Fruit fly (Drosophila melanogaster): ENCODE data around the gene w.

w gene

DNA sequence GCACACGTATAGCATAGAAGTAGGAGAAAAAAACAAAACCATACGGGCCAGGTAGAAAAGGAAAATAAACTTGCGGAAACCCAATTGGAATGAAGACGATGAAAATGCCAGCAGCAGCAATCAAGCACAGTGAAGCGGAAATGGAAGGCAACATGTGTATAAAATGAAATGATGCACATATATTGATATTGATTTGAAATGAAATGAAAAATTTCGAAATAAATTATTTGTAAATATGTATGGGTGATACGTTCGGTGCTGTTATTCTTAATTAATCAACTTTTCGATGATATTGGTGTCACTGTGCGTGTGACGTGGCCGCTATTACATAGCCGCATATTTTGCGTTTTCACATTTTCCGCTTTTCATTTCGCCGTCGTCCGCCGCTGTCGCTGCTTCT, 16.8 kb upstream of the w start:
- TF ChIP-seq CG10631 (GFP tag; optimal IDR thresholded peaks at IDR 0.05) (peak; percentile 3), Eip93F (GFP tag; optimal IDR thresholded peaks at IDR 0.05) (no peak), CG32006 (GFP tag; optimal IDR thresholded peaks at IDR 0.05) (peak; percentile 19), achi (GFP tag; optimal IDR thresholded peaks at IDR 0.05) (peak; percentile 15), CG8119 (GFP tag; IDR thresholded peaks at IDR 0.05) (peak; percentile 38; the same call in 1 of the 3 replicates), CG6808 (GFP tag; optimal IDR thresholded peaks at IDR 0.05) (no peak)

DNA sequence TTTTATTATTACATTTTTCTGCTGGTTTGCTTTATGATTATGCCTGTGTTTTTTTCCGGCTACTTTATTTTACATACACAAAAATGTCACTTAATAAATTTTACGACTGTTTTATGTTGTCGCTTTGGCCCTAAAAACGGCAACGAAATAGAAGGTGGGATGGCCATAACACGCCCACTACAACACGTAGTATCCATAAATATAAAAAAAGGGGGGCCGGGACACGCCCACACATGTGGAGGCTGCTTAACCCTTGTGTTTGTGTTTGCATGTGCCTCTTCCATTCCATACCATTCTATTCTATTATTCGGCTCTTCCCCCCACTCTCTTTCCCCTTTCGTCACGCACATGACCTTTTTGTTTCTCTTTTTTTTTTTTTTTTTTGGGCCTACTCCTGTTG, 15.4 kb upstream of the w start:
- TF ChIP-seq spab (GFP tag; optimal IDR thresholded peaks at IDR 0.05): no peak
- no peak for TF ChIP-seq topi (GFP tag; optimal IDR thresholded peaks at IDR 0.05)
- TF ChIP-seq CG15336 (GFP tag; IDR thresholded peaks at IDR 0.05): no peak
- no peak for TF ChIP-seq Hr4 (GFP tag; optimal IDR thresholded peaks at IDR 0.05)
- TF ChIP-seq net (GFP tag; optimal IDR thresholded peaks at IDR 0.05): no peak
- TF ChIP-seq CG6792 (GFP tag; optimal IDR thresholded peaks at IDR 0.05): no peak
- no peak for TF ChIP-seq CG3032 (tag; optimal IDR thresholded peaks at IDR 0.05)
- no peak for TF ChIP-seq vri (GFP tag; optimal IDR thresholded peaks at IDR 0.05)
- TF ChIP-seq CG31627 (GFP tag; optimal IDR thresholded peaks at IDR 0.05): no peak
- no peak for TF ChIP-seq CG1621 (tag; optimal IDR thresholded peaks at IDR 0.05)
- TF ChIP-seq CG6276 (GFP tag; optimal IDR thresholded peaks at IDR 0.05): no peak
- TF ChIP-seq Blimp-1 (GFP tag; optimal IDR thresholded peaks at IDR 0.05): no peak
- no peak for TF ChIP-seq cyc (GFP tag; optimal IDR thresholded peaks at IDR 0.05)
- no peak for TF ChIP-seq eg (GFP tag; IDR thresholded peaks at IDR 0.05)
- no peak for TF ChIP-seq CG10669 (GFP tag; optimal IDR thresholded peaks at IDR 0.05)
- no peak for TF ChIP-seq pdm3 (GFP tag; optimal IDR thresholded peaks at IDR 0.05)
- TF ChIP-seq Gug (GFP tag; IDR thresholded peaks at IDR 0.05): no peak

DNA sequence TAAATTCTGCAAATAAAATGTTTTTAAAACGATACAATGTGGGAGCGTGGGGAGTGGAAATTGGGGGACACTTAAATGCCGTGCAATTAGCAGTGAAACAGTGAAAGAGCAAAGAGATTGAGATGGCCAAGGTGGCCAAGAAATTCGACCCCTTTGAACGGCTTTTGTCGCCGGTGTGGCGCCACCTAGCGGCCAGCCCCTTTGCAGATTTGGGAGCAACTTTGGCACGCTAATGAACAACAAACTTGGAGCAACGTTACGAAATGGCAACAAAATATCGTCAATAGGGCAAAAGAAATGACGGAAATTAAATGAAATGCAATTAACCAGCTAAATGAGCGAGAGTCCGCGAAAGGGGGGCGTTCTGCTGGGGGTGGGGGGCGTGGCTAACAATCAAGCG, 14.8 kb upstream of the w start:
- TF ChIP-seq Sox102F (GFP tag; optimal IDR thresholded peaks at IDR 0.05) (no peak), Hr38 (GFP tag; optimal IDR thresholded peaks at IDR 0.05) (no peak)

DNA sequence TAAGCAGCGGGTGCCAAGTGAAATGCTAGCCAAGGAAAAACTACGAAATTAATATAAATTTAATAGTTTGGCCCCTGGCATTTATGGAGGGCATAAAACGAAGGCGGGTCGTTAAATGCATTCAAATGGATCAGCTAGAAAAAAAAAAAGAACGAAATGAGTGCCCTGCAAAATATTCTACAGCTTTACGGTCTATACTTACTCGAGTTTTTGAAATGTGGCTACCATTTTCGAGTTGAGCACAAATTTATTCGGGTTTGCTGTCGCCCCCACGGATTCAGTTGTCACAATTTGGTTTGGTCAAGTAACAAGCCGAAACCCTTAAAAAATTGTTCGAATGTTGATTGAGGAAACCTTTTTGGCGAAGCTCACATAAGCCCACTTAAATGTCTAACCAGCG, 13.3 kb upstream of the w start, which contains the start of gene CG12498:
TSS of gene CG12498 (plus strand) at position 301 of the 400 bp plus-strand sequence.
- TF ChIP-seq Hr39 (GFP tag; optimal IDR thresholded peaks at IDR 0.05): no peak

- TF ChIP-seq CG3032 (tag; optimal IDR thresholded peaks at IDR 0.05): no peak
- no peak for TF ChIP-seq CG7368 (GFP tag; optimal IDR thresholded peaks at IDR 0.05)
- no peak for TF ChIP-seq fkh (GFP tag; optimal IDR thresholded peaks at IDR 0.05)
- no peak for TF ChIP-seq CG4318 (GFP tag; optimal IDR thresholded peaks at IDR 0.05)
- TF ChIP-seq svp (GFP tag): peak; percentile 19
Measured at dm6 chrX:2803776-2804175, 7.5 kb upstream of the w start.

dm6 chrX:2802998-2803397, 6.7 kb upstream of the w start:
- TF ChIP-seq net (GFP tag; optimal IDR thresholded peaks at IDR 0.05) (no peak), Sox14 (GFP tag; optimal IDR thresholded peaks at IDR 0.05) (no peak), CG8632 (GFP tag; optimal IDR thresholded peaks at IDR 0.05) (no peak), dsx (GFP tag; optimal IDR thresholded peaks at IDR 0.05; ENCODE audit: poor library complexity, severe bottlenecking) (no peak), Sox102F (GFP tag; optimal IDR thresholded peaks at IDR 0.05) (no peak), CG10631 (GFP tag; optimal IDR thresholded peaks at IDR 0.05) (no peak), CG15336 (GFP tag; IDR thresholded peaks at IDR 0.05) (no peak), Eip75B (GFP tag; optimal IDR thresholded peaks at IDR 0.05) (no peak), svp (GFP tag) (no peak), Lpt (GFP tag; optimal IDR thresholded peaks at IDR 0.05) (no peak), CG8119 (GFP tag; IDR thresholded peaks at IDR 0.05) (no peak), topi (GFP tag; optimal IDR thresholded peaks at IDR 0.05) (no peak), CG4318 (GFP tag; optimal IDR thresholded peaks at IDR 0.05) (no peak), Hr4 (GFP tag; optimal IDR thresholded peaks at IDR 0.05) (no peak), Sox15 (GFP tag; optimal IDR thresholded peaks at IDR 0.05) (no peak)

Measured in whole organism, prepupa.